Fruit fly (Drosophila melanogaster): ENCODE results near the gene CG10681.

CG10681 gene

DNA sequence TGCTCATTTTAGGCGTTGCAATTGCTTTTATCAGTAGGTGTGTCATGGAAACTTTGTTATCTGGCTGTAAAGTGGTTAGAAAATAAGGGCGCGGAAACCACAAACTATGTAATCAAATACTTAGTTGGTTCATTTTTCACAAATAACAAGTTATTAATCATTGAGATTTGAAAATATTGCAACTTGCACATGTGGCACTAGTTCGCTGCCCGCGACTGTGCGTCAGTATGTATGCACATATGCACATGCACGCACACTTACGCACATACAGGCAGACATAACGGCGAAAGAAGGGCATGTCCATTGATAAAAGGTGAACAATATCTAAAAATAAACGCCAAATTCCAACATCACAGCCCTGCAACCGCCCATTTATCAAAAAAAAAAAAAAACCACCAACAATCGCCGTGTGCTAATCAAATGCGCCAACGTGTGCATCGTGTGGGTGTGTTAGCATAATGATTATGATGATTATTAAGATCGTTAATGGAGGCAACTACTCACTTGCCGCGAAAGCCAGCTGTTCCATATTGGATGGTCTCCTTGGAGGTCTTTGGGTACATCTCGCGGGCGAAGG is 28.2 kb downstream of the CG10681 start:
- peak; percentile 6 for TF ChIP-seq CG16863 (GFP tag; optimal IDR thresholded peaks at IDR 0.05)
- no peak for TF ChIP-seq insv (GFP tag; optimal IDR thresholded peaks at IDR 0.05)
- no peak for TF ChIP-seq Sin3A (optimal IDR thresholded peaks at IDR 0.05)
- TF ChIP-seq mam (GFP tag; optimal IDR thresholded peaks at IDR 0.05), result peak; percentile 26
- TF ChIP-seq CG9437 (GFP tag; optimal IDR thresholded peaks at IDR 0.05), result peak; percentile 18
- peak; percentile 43 for TF ChIP-seq Hsf (GFP tag; optimal IDR thresholded peaks at IDR 0.05)
- TF ChIP-seq Bteb2 (GFP tag; optimal IDR thresholded peaks at IDR 0.05), result peak; percentile 22
- peak; percentile 59 for TF ChIP-seq nau (GFP tag; optimal IDR thresholded peaks at IDR 0.05)
- TF ChIP-seq ase (GFP tag; IDR thresholded peaks at IDR 0.05), result peak; percentile 48; the same call in 2 of the 3 replicates
- TF ChIP-seq Blimp-1 (GFP tag; optimal IDR thresholded peaks at IDR 0.05), result peak; percentile 61
- no peak for TF ChIP-seq ssp (GFP tag; IDR thresholded peaks at IDR 0.05)
- TF ChIP-seq CG18599 (GFP tag; optimal IDR thresholded peaks at IDR 0.05), result peak; percentile 33
- TF ChIP-seq CG10959 (GFP tag; IDR thresholded peaks at IDR 0.05), result no peak
- peak; percentile 19 for TF ChIP-seq CG4707 (GFP tag; optimal IDR thresholded peaks at IDR 0.05)
- TF ChIP-seq CG12155 (GFP tag; optimal IDR thresholded peaks at IDR 0.05), result no peak
- peak; percentile 57 for TF ChIP-seq D (optimal IDR thresholded peaks at IDR 0.05)
- TF ChIP-seq D (GFP tag; optimal IDR thresholded peaks at IDR 0.05), result peak; percentile 52
- no peak for TF ChIP-seq wek (GFP tag; optimal IDR thresholded peaks at IDR 0.05)
- no peak for TF ChIP-seq cato (GFP tag; optimal IDR thresholded peaks at IDR 0.05; ENCODE audit: borderline replicate concordance)
- peak; percentile 63 for TF ChIP-seq Oli (tag; optimal IDR thresholded peaks at IDR 0.05)
- TF ChIP-seq Sox100B (GFP tag; optimal IDR thresholded peaks at IDR 0.05), result peak; percentile 44
- peak; percentile 29; the same call in 1 of the 2 replicates for TF ChIP-seq ap (GFP tag; IDR thresholded peaks at IDR 0.05)
- no peak for TF ChIP-seq CG10431 (GFP tag; optimal IDR thresholded peaks at IDR 0.05)
- peak; percentile 24 for TF ChIP-seq CG2120 (GFP tag; optimal IDR thresholded peaks at IDR 0.05)
- TF ChIP-seq jumu (GFP tag; optimal IDR thresholded peaks at IDR 0.05), result no peak
- no peak for TF ChIP-seq CG14965 (GFP tag; optimal IDR thresholded peaks at IDR 0.05; ENCODE audit: borderline replicate concordance)
- peak; percentile 48 for TF ChIP-seq CG8089 (GFP tag; optimal IDR thresholded peaks at IDR 0.05)
- TF ChIP-seq CkIIα-i1 (GFP tag; IDR thresholded peaks at IDR 0.05), result no peak
- TF ChIP-seq exex (tag; optimal IDR thresholded peaks at IDR 0.05), result no peak
- TF ChIP-seq CG16813 (GFP tag; IDR thresholded peaks at IDR 0.05; ENCODE audit: partially characterized antibody), result no peak
- no peak for TF ChIP-seq CG42726 (GFP tag; IDR thresholded peaks at IDR 0.05; ENCODE audit: partially characterized antibody)
- peak; percentile 35 for TF ChIP-seq onecut (GFP tag; IDR thresholded peaks at IDR 0.05)
- TF ChIP-seq Hand (GFP tag; optimal IDR thresholded peaks at IDR 0.05), result peak; percentile 4
- peak; percentile 84 for TF ChIP-seq vvl (GFP tag; IDR thresholded peaks at IDR 0.05)
- peak; percentile 1 for TF ChIP-seq CG13296 (GFP tag; optimal IDR thresholded peaks at IDR 0.05)
- TF ChIP-seq Scr (GFP tag; IDR thresholded peaks at IDR 0.05; ENCODE audit: partially characterized antibody), result no peak
- peak; percentile 62 for TF ChIP-seq CG12219 (GFP tag; optimal IDR thresholded peaks at IDR 0.05)
- TF ChIP-seq lilli (GFP tag; optimal IDR thresholded peaks at IDR 0.05), result peak; percentile 35
- TF ChIP-seq CG6683 (GFP tag; optimal IDR thresholded peaks at IDR 0.05), result peak; percentile 12
- peak; percentile 10 for TF ChIP-seq Hr3 (GFP tag; optimal IDR thresholded peaks at IDR 0.05)
- no peak for TF ChIP-seq sc (optimal IDR thresholded peaks at IDR 0.05)
- TF ChIP-seq sc (GFP tag; optimal IDR thresholded peaks at IDR 0.05), result peak; percentile 5
- no peak for TF ChIP-seq CG4282 (GFP tag; optimal IDR thresholded peaks at IDR 0.05)
- TF ChIP-seq CG3726 (GFP tag; IDR thresholded peaks at IDR 0.05), result peak; percentile 35; the same call in 1 of the 3 replicates
- peak; percentile 25 for TF ChIP-seq CG12071 (GFP tag; optimal IDR thresholded peaks at IDR 0.05)
- TF ChIP-seq CG4617 (GFP tag; optimal IDR thresholded peaks at IDR 0.05; ENCODE audit: borderline replicate concordance), result no peak
- TF ChIP-seq CG17912 (GFP tag; optimal IDR thresholded peaks at IDR 0.05), result no peak
- peak; percentile 47 for TF ChIP-seq slbo (GFP tag; IDR thresholded peaks at IDR 0.05)
- peak; percentile 23 to 67 for TF ChIP-seq bsh (GFP tag; optimal IDR thresholded peaks at IDR 0.05)
- TF ChIP-seq scrt (GFP tag; optimal IDR thresholded peaks at IDR 0.05), result peak; percentile 10
